Fruit fly (Drosophila melanogaster) S2 (cell line): ENCODE measurements around the gene Npc2e.

Experiments
- CG8478 ChIP-seq: fragments of >200 bp; optimal IDR thresholded peaks from 2 replicates; lab custom pipeline; 2018
- CTCF ChIP-seq, 2 experiments: fragments of >200 bp; optimal IDR thresholded peaks; 2 replicates each; lab custom pipeline; 2018

dm6 chr3R:10086683-10087082 is 33.6 kb downstream of the Npc2e start:
- no peak for TF ChIP-seq CG8478 (lab: Kevin White, UChicago)
- no peak for TF ChIP-seq CTCF (optimal IDR thresholded peaks at IDR 0.05; lab: Kevin White, UChicago)
